Fruit fly (Drosophila melanogaster) whole organism: ENCODE measurements around the gene Traf4.

Experiments used
- CG8478 ChIP-seq: fragments of >200 bp; optimal IDR thresholded peaks from 2 replicates; lab custom pipeline; 2018; ENCODE audit warnings: inconsistent platforms
- Dll ChIP-seq: fragments of >200 bp; optimal IDR thresholded peaks from 2 replicates; lab custom pipeline; 2017
- EcR ChIP-seq, 2 experiments: fragments of >200 bp; optimal IDR thresholded peaks; 2 replicates each; lab custom pipeline; 2017; ENCODE audit warnings: missing biosample characterization in 2 of 2, missing genetic modification characterization in 2 of 2, missing genetic modification reagents in 2 of 2
- pan ChIP-seq: fragments of >200 bp; optimal IDR thresholded peaks from 2 replicates; lab custom pipeline; 2017
- psq ChIP-seq: fragments of >200 bp; optimal IDR thresholded peaks from 2 replicates; lab custom pipeline; 2017
- usp ChIP-seq: fragments of >200 bp; optimal IDR thresholded peaks from 2 replicates; lab custom pipeline; 2017; ENCODE audit warnings: missing biosample characterization, missing genetic modification characterization, mixed read lengths

Gene Traf4

DNA sequence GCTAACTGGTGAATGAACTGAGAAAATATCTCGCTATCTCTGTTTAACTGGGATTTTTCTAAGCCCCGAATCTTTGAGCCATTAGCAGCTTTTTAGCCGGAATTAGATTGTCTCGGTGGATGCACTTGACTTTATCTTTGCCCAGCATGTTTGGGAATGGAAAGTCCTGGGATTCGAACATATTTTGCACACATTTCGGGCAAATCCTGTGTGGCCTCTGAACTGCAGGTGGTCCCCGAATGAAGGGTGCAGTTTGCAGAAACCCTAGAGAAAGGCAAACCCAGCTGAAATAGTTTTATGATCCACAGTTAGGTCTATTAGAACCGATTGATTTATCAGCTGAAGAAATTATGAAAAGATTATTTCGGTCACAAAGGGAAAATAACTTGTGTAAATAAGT is 4.9 kb downstream of the Traf4 start:
- TF ChIP-seq pan (lab: Kevin White, UChicago) (no peak), Dll (no peak), CG8478 (lab: Kevin White, UChicago) (no peak), EcR (GFP tag; optimal IDR thresholded peaks at IDR 0.05; lab: Kevin White, UChicago) (no peak), psq (lab: Kevin White, UChicago) (no peak), usp (GFP tag; lab: Kevin White, UChicago) (no peak)

DNA sequence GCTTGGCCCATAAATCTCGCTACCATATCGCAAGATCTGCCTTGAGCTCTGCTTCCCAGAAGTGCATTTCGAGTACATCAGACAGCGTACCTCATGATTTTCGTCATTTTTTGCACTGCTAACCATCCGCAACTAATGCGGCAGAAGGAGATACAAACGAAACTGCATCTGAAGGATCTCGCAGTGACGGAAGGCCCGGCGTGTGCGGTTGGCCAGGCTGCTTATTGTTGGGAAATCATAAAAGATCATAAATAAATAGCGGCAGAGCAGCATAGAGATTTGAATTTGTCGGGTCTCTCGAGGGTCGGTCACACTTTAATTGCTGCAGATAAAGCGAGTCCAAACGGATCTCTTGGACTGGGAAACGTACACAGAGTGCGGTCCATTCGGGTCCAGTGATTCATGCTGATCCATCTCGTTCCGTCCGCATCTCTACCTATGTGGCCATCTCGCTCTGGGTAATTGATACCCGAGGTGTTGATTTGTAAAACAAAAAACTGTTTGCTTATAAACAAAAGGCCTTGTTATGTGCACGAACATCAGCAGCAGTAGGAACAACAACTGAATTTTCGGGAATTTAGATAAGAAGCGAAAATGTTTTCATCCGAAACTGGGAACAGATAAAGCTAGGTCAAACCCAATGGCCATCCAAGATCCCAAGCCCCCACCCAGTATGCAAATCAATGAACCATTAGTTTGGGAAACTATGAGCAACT is 7.0 kb downstream of the Traf4 start:
- TF ChIP-seq Dll (no peak), usp (GFP tag; lab: Kevin White, UChicago) (no peak), CG8478 (lab: Kevin White, UChicago) (no peak), EcR (GFP tag; optimal IDR thresholded peaks at IDR 0.05; lab: Kevin White, UChicago) (no peak), pan (lab: Kevin White, UChicago) (no peak), psq (lab: Kevin White, UChicago) (no peak)

- no peak for TF ChIP-seq CG8478 (lab: Kevin White, UChicago)
- no peak for TF ChIP-seq EcR (GFP tag; optimal IDR thresholded peaks at IDR 0.05; lab: Kevin White, UChicago)
- TF ChIP-seq pan (lab: Kevin White, UChicago): no peak
- no peak for TF ChIP-seq Dll
- no peak for TF ChIP-seq usp (GFP tag; lab: Kevin White, UChicago)
- no peak for TF ChIP-seq psq (lab: Kevin White, UChicago)
These were observed 8.3 kb downstream of the Traf4 start for dm6 chr2L:4370007-4370521.

DNA sequence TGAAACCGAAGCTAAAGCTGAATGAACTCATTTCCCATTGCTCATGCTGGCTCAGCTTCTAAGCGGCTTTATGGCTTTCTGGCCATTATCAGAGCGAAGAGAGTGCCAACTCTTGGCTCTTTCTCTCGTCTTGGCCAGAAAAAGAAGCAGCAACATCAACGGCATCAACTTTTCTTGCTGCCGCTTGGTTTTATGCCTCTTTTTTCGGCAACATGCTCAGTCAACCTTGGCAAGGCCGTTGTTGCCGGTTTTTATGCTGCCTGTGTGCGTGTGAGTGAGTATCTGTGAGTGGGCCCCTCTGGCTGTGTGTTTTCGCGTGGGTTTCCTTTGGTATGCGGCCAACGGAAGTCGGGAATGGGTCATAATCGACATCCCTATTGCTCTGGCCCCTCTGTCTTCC is 8.9 kb downstream of the Traf4 start:
- TF ChIP-seq usp (GFP tag; lab: Kevin White, UChicago): no peak

DNA sequence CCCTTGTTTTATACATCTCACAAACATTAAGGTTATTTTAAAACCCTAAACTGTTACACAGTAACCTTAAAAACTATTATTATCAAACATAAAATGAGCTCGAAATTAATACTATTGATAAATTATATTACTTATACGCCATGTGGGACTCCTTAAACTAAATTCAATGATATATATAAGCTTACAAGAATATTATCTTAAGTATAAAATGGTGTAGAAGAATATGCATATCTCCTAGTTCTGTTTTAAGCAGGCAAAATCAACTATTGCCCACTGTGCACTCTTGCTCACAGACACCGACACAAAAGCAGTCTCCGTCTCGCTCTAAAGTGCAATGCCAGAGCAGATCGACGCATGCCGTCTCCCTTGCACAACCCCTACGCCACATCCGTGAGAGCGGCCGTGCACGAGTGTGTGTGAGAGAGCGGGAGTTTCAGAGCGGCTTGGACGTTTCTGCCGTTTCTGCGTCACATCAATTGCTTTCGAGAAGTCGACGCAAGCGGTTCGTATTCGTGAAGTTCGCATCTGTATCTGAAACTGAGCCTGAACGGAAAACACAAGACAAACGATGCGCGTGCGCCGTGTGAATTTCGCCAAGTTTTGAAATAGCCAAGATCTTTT is 9.9 kb downstream of the Traf4 start:
- no peak for TF ChIP-seq usp (GFP tag; lab: Kevin White, UChicago)
- no peak for TF ChIP-seq psq (lab: Kevin White, UChicago)
- peak; percentile 62 for TF ChIP-seq Dll
- TF ChIP-seq EcR (GFP tag; optimal IDR thresholded peaks at IDR 0.05; lab: Kevin White, UChicago): no peak
- no peak for TF ChIP-seq pan (lab: Kevin White, UChicago)
- TF ChIP-seq CG8478 (lab: Kevin White, UChicago): peak; percentile 87

DNA sequence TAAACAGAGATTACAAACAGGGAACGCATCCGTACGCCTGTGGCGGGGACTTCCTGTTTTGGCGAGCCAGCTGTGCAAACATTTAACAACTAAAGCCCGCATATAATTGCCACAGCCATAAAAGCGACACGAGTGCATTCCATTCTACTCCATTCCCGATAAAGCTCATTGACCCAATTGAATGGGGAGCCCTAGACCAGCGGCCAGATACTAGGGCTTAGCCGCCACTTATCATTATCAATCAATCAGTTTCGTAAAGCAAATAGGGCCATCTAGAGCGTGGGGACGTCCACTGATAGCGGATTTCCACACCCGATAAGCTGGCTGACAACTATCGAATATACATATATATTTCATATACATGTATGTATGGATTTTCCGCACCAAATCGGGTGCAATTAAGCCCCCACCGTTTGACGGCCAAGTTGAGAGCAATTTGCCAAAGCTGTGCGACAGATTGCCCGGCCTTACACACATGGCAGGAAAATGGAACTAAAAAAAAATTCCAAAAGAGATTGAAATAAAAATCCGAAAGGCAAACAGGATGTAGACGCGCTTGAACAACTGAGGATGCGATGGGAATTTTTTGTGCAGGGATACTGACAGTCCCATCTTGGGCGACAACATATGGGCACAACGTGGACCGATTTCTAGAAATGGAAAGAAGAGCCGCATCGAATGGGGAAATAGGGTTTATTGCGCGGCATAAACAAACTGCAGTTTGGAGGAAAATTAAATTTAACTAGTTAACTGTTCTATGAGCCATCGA is 11.3 kb downstream of the Traf4 start:
- TF ChIP-seq Dll: no peak
- no peak for TF ChIP-seq EcR (GFP tag; optimal IDR thresholded peaks at IDR 0.05; lab: Kevin White, UChicago)
- no peak for TF ChIP-seq CG8478 (lab: Kevin White, UChicago)
- no peak for TF ChIP-seq psq (lab: Kevin White, UChicago)
- TF ChIP-seq usp (GFP tag; lab: Kevin White, UChicago): no peak
- no peak for TF ChIP-seq pan (lab: Kevin White, UChicago)

DNA sequence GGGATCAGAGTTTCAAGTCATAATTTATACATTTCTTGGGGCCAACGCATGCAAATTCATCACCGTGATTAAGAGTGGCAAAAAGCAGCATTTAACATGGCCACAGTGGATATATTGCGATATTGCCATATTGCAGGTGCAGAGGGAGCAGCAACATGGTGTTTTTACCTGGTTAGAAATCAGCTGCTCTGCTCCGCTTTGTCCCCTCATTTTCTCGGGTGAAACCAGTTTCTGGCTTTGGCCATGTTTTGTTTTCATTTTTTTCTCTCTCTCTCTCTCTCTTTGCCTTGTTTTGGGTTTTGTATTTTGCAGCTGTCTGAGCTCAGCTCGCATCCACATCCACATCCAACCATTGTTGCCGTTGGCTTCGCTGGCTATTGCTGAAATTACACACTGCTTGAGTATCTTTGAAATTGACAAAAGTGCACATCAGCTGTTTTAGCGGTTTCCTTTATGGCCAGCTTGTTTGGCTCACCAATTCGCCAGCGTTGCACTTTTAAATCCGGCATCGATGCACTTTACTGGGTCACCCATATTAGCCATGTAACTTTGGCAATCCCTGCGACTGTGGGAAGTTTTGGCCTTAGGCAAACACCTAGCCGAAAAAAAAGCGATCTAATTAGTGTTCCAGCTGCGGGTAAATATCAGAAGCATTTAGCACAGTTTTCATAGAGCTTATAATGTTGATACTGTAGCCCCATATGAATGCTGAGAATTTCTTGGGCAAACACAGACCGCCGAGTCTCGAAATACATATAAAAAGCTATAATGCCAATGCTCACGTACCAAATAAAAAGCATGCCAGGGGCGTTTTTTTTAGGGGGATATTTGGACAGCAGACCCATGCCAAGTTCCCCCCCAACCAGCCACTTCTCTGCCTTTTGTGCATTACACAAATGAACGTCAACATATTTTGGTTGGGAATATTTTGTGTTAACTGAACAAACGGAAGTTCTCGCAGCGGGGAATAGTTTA is 13.6 kb downstream of the Traf4 start:
- TF ChIP-seq psq (lab: Kevin White, UChicago) (no peak), usp (GFP tag; lab: Kevin White, UChicago) (no peak), pan (lab: Kevin White, UChicago) (no peak)

DNA sequence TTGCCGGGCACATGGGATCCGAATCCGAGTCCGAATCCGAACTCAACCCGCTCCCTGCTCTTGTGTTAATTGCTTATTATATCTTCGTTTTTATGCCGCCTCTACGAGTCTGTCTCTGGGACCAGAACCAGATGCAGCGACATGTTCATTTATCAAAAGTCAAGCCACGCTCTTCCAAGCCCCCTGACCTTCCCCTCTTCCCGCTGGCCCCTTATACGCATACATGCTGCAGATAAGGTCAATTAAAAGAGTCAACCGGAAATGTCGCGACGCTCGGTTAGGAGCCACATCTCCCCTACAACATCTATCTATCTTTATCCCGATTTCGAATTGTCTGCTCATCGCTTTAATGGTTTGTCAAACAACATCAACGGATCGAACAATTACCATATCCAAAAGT is 16.0 kb downstream of the Traf4 start:
- TF ChIP-seq Dll: no peak
- no peak for TF ChIP-seq pan (lab: Kevin White, UChicago)
- no peak for TF ChIP-seq CG8478 (lab: Kevin White, UChicago)
- no peak for TF ChIP-seq usp (GFP tag; lab: Kevin White, UChicago)
- TF ChIP-seq psq (lab: Kevin White, UChicago): no peak
- no peak for TF ChIP-seq EcR (GFP tag; optimal IDR thresholded peaks at IDR 0.05; lab: Kevin White, UChicago)

- no peak for TF ChIP-seq psq (lab: Kevin White, UChicago)
- no peak for TF ChIP-seq pan (lab: Kevin White, UChicago)
These were observed 16.7 kb downstream of the Traf4 start for dm6 chr2L:4378380-4378779.

dm6 chr2L:4382522-4382921 is 20.8 kb downstream of the Traf4 start, which contains the start of gene CG17612:
CG17612 (minus strand) TSS chr2L:4382735.
- no peak for TF ChIP-seq Dll
- no peak for TF ChIP-seq pan (lab: Kevin White, UChicago)
- no peak for TF ChIP-seq CG8478 (lab: Kevin White, UChicago)
- TF ChIP-seq usp (GFP tag; lab: Kevin White, UChicago): no peak
- no peak for TF ChIP-seq EcR (GFP tag; optimal IDR thresholded peaks at IDR 0.05; lab: Kevin White, UChicago)
- TF ChIP-seq psq (lab: Kevin White, UChicago): no peak
